Comparison of ENCODE assay signal across 3 fruit fly cellular contexts in the genomic region with DNA sequence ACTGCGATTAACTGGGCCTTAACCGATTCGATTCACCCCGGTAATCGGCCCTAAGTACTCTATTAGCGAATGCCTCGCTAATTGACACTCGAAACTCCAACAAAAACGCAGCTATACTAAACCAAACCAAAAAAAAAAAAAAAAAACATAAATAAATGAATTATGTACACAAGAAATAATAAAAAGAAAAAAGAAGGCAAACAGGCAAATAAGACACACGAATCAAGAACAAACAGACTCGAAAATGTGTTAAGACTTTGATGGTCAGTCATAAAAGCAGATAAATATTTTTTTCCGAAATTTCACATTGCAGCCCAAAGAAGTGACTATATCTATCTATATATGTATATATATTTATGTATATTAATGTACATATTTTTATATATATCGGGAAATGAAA.
TF ChIP-seq lines count a peak whose summit lies in the region.

No protein-coding gene starts in this region.

- no peak for TF ChIP-seq CTCF in whole organism, embryonic (GFP tag; optimal IDR thresholded peaks at IDR 0.05; lab: Kevin White, UChicago)

TF ChIP-seq in whole organism, embryonic, 481 proteins besides CTCF, POLR2A, EP300 and RAD21 (continues in another document):
- TF ChIP-seq CG1529 (GFP tag; optimal IDR thresholded peaks at IDR 0.05; lab: Kevin White, UChicago), result no peak
- no peak for TF ChIP-seq cg (GFP tag; optimal IDR thresholded peaks at IDR 0.05; lab: Kevin White, UChicago)
- TF ChIP-seq CG8924 (tag; optimal IDR thresholded peaks at IDR 0.05; lab: Kevin White, UChicago), result no peak
- TF ChIP-seq oc (tag; optimal IDR thresholded peaks at IDR 0.05; lab: Kevin White, UChicago), result no peak
- no peak for TF ChIP-seq Lim3 (GFP tag; IDR thresholded peaks at IDR 0.05; lab: Robert Waterston, UW)
- no peak for TF ChIP-seq chinmo (GFP tag; IDR thresholded peaks at IDR 0.05; lab: Robert Waterston, UW; ENCODE audit: partially characterized antibody)
- TF ChIP-seq CG4404 (GFP tag; IDR thresholded peaks at IDR 0.05; lab: Robert Waterston, UW), result no peak
- peak; percentile 20 for TF ChIP-seq Hmr (GFP tag; optimal IDR thresholded peaks at IDR 0.05; lab: Kevin White, UChicago)
- TF ChIP-seq CG17802 (tag; optimal IDR thresholded peaks at IDR 0.05; lab: Kevin White, UChicago), result no peak
- no peak for TF ChIP-seq nmo (GFP tag; optimal IDR thresholded peaks at IDR 0.05; lab: Kevin White, UChicago)
- no peak for TF ChIP-seq CG10565 (GFP tag; optimal IDR thresholded peaks at IDR 0.05; lab: Kevin White, UChicago)
- TF ChIP-seq CG6813 (GFP tag; optimal IDR thresholded peaks at IDR 0.05; lab: Kevin White, UChicago), result no peak
- TF ChIP-seq bowl (GFP tag; IDR thresholded peaks at IDR 0.05; lab: Robert Waterston, UW), result no peak
- TF ChIP-seq CoRest (tag; optimal IDR thresholded peaks at IDR 0.05; lab: Kevin White, UChicago), result no peak
- TF ChIP-seq Optix (GFP tag; IDR thresholded peaks at IDR 0.05; lab: Robert Waterston, UW), result no peak
- peak; percentile 39 for TF ChIP-seq PHDP (tag; optimal IDR thresholded peaks at IDR 0.05; lab: Kevin White, UChicago)
- TF ChIP-seq CG14710 (tag; optimal IDR thresholded peaks at IDR 0.05; lab: Kevin White, UChicago), result no peak
- TF ChIP-seq CG12769 (tag; optimal IDR thresholded peaks at IDR 0.05; lab: Kevin White, UChicago), result no peak
- TF ChIP-seq CG2678 (tag; optimal IDR thresholded peaks at IDR 0.05; lab: Kevin White, UChicago), result peak; percentile 55
- TF ChIP-seq Spps (tag; optimal IDR thresholded peaks at IDR 0.05; lab: Kevin White, UChicago), result no peak
- TF ChIP-seq cas (GFP tag; IDR thresholded peaks at IDR 0.05; lab: Robert Waterston, UW), result no peak
- TF ChIP-seq CG17912 (GFP tag; optimal IDR thresholded peaks at IDR 0.05; lab: Kevin White, UChicago), result no peak
- TF ChIP-seq CG11696 (GFP tag; IDR thresholded peaks at IDR 0.05; lab: Robert Waterston, UW), result no peak
- TF ChIP-seq danr (GFP tag; IDR thresholded peaks at IDR 0.05; lab: Robert Waterston, UW), result no peak
- TF ChIP-seq CG13424 (tag; optimal IDR thresholded peaks at IDR 0.05; lab: Kevin White, UChicago), result peak; percentile 8
- no peak for TF ChIP-seq tgo (GFP tag; IDR thresholded peaks at IDR 0.05; lab: Robert Waterston, UW)
- no peak for TF ChIP-seq CG30403 (GFP tag; optimal IDR thresholded peaks at IDR 0.05; lab: Kevin White, UChicago)
- TF ChIP-seq CG13624 (GFP tag; optimal IDR thresholded peaks at IDR 0.05; lab: Kevin White, UChicago), result no peak
- no peak for TF ChIP-seq CG18619 (GFP tag; optimal IDR thresholded peaks at IDR 0.05; lab: Kevin White, UChicago)
- TF ChIP-seq CG11247 (GFP tag; IDR thresholded peaks at IDR 0.05; lab: Robert Waterston, UW), result no peak
- TF ChIP-seq Xrp1 (GFP tag; IDR thresholded peaks at IDR 0.05; lab: Robert Waterston, UW), result no peak

TF ChIP-seq in whole organism, prepupa, 60 proteins besides CTCF, POLR2A, EP300 and RAD21:
- TF ChIP-seq Hr39 (GFP tag; optimal IDR thresholded peaks at IDR 0.05; lab: Kevin White, UChicago) (no peak), fkh (GFP tag; optimal IDR thresholded peaks at IDR 0.05; lab: Kevin White, UChicago) (peak; percentile 54), CG7368 (GFP tag; optimal IDR thresholded peaks at IDR 0.05; lab: Kevin White, UChicago) (no peak), fd59A (GFP tag; optimal IDR thresholded peaks at IDR 0.05; lab: Kevin White, UChicago) (no peak), Eip78C (GFP tag; lab: Kevin White, UChicago) (peak; percentile 2), CG32006 (GFP tag; optimal IDR thresholded peaks at IDR 0.05; lab: Kevin White, UChicago) (no peak)

TF ChIP-seq in whole organism, wandering third instar larva, 38 proteins besides CTCF, POLR2A, EP300 and RAD21:
- TF ChIP-seq CrebA (GFP tag; optimal IDR thresholded peaks at IDR 0.05; lab: Kevin White, UChicago; ENCODE audit: borderline replicate concordance), result no peak
- no peak for TF ChIP-seq HLH106 (tag; optimal IDR thresholded peaks at IDR 0.05; lab: Kevin White, UChicago)
- no peak for TF ChIP-seq Abd-B (GFP tag; optimal IDR thresholded peaks at IDR 0.05; lab: Kevin White, UChicago)
- no peak for TF ChIP-seq Dif (GFP tag; optimal IDR thresholded peaks at IDR 0.05; lab: Kevin White, UChicago; ENCODE audit: partially characterized antibody)
- no peak for TF ChIP-seq sv (GFP tag; optimal IDR thresholded peaks at IDR 0.05; lab: Kevin White, UChicago)
- TF ChIP-seq h (GFP tag; optimal IDR thresholded peaks at IDR 0.05; lab: Kevin White, UChicago), result peak; percentile 14
- TF ChIP-seq brk (GFP tag; optimal IDR thresholded peaks at IDR 0.05; lab: Kevin White, UChicago), result no peak
- TF ChIP-seq Sp1 (GFP tag; optimal IDR thresholded peaks at IDR 0.05; lab: Kevin White, UChicago), result peak; percentile 7
- TF ChIP-seq usp (GFP tag; optimal IDR thresholded peaks at IDR 0.05; lab: Kevin White, UChicago), result no peak
- no peak for TF ChIP-seq Rel (GFP tag; optimal IDR thresholded peaks at IDR 0.05; lab: Kevin White, UChicago)
- TF ChIP-seq Rel (tag; optimal IDR thresholded peaks at IDR 0.05; lab: Kevin White, UChicago), result no peak
- TF ChIP-seq CG9705 (GFP tag; optimal IDR thresholded peaks at IDR 0.05; lab: Kevin White, UChicago), result no peak
- peak; percentile 8 for TF ChIP-seq OdsH (GFP tag; optimal IDR thresholded peaks at IDR 0.05; lab: Kevin White, UChicago)
- no peak for TF ChIP-seq Mio (GFP tag; optimal IDR thresholded peaks at IDR 0.05; lab: Kevin White, UChicago)
- TF ChIP-seq Hr78 (GFP tag; optimal IDR thresholded peaks at IDR 0.05; lab: Kevin White, UChicago), result no peak
- no peak for TF ChIP-seq CG32264 (GFP tag; optimal IDR thresholded peaks at IDR 0.05; lab: Kevin White, UChicago)
- no peak for TF ChIP-seq dl (GFP tag; optimal IDR thresholded peaks at IDR 0.05; lab: Kevin White, UChicago; ENCODE audit: insufficient read depth in 1 of 2, partially characterized antibody in 2 of 2)
- TF ChIP-seq jim (GFP tag; optimal IDR thresholded peaks at IDR 0.05; lab: Kevin White, UChicago), result no peak
- TF ChIP-seq Hr83 (GFP tag; optimal IDR thresholded peaks at IDR 0.05; lab: Kevin White, UChicago; ENCODE audit: poor library complexity, severe bottlenecking), result no peak
- no peak for TF ChIP-seq ey (GFP tag; optimal IDR thresholded peaks at IDR 0.05; lab: Kevin White, UChicago)
- TF ChIP-seq br (GFP tag; optimal IDR thresholded peaks at IDR 0.05; lab: Kevin White, UChicago), result no peak
- TF ChIP-seq dsf (GFP tag; optimal IDR thresholded peaks at IDR 0.05; lab: Kevin White, UChicago; ENCODE audit: borderline replicate concordance), result no peak
- TF ChIP-seq woc (GFP tag; optimal IDR thresholded peaks at IDR 0.05; lab: Kevin White, UChicago), result no peak
- TF ChIP-seq Hnf4 (GFP tag; optimal IDR thresholded peaks at IDR 0.05; lab: Kevin White, UChicago), result peak; percentile 25
- no peak for TF ChIP-seq pan (optimal IDR thresholded peaks at IDR 0.05; lab: Kevin White, UChicago)
- TF ChIP-seq Dfd (GFP tag; optimal IDR thresholded peaks at IDR 0.05; lab: Kevin White, UChicago), result no peak
- no peak for TF ChIP-seq Jra (GFP tag; optimal IDR thresholded peaks at IDR 0.05; lab: Kevin White, UChicago)
- no peak for TF ChIP-seq lola (GFP tag; optimal IDR thresholded peaks at IDR 0.05; lab: Kevin White, UChicago)
- TF ChIP-seq Vsx2 (GFP tag; optimal IDR thresholded peaks at IDR 0.05; lab: Kevin White, UChicago; ENCODE audit: partially characterized antibody), result no peak
- no peak for TF ChIP-seq tai (GFP tag; optimal IDR thresholded peaks at IDR 0.05; lab: Kevin White, UChicago)
- TF ChIP-seq fru (GFP tag; optimal IDR thresholded peaks at IDR 0.05; lab: Kevin White, UChicago), result no peak
- no peak for TF ChIP-seq dmrt93B (GFP tag; optimal IDR thresholded peaks at IDR 0.05; lab: Kevin White, UChicago)
- TF ChIP-seq GATAd (GFP tag; optimal IDR thresholded peaks at IDR 0.05; lab: Kevin White, UChicago), result no peak
- peak; percentile 19 for TF ChIP-seq psq (GFP tag; optimal IDR thresholded peaks at IDR 0.05; lab: Kevin White, UChicago)
- no peak for TF ChIP-seq Myc (optimal IDR thresholded peaks at IDR 0.05; lab: Kevin White, UChicago)
- TF ChIP-seq rgr (GFP tag; optimal IDR thresholded peaks at IDR 0.05; lab: Kevin White, UChicago), result peak; percentile 53
- TF ChIP-seq N (GFP tag; optimal IDR thresholded peaks at IDR 0.05; lab: Kevin White, UChicago), result no peak
- no peak for TF ChIP-seq foxo (GFP tag; optimal IDR thresholded peaks at IDR 0.05; lab: Kevin White, UChicago)
- TF ChIP-seq sage (GFP tag; optimal IDR thresholded peaks at IDR 0.05; lab: Kevin White, UChicago), result no peak
